Fruit fly (Drosophila melanogaster) whole organism, embryonic: ENCODE measurements around the gene CG1299.

Experiments used
- Ada2b ChIP-seq: fragments of 200-800 bp; sonication (Bioruptor generic); IDR thresholded peaks from 2 replicates; pipeline ENCODE4 v1.3.6; 2022; ENCODE audit warnings: missing biosample characterization, missing genetic modification characterization
- Antp ChIP-seq: fragments of 200-800 bp; sonication (Bioruptor generic); optimal IDR thresholded peaks from 3 replicates; lab custom pipeline; 2016; ENCODE audit warnings: missing biosample characterization, missing genetic modification characterization
- Atf6 ChIP-seq: fragments of 200-800 bp; sonication (Bioruptor generic); IDR thresholded peaks from 2 replicates; pipeline ENCODE4 v1.3.6; 2022; ENCODE audit warnings: missing biosample characterization, missing genetic modification characterization
- Blimp-1 ChIP-seq: fragments of 200-800 bp; sonication (Bioruptor generic); optimal IDR thresholded peaks from 3 replicates; lab custom pipeline; 2018; ENCODE audit warnings: missing biosample characterization, missing genetic modification characterization, mild to moderate bottlenecking, moderate library complexity, missing genetic modification reagents
- CG10209 ChIP-seq: fragments of 200-800 bp; sonication (Bioruptor generic); optimal IDR thresholded peaks from 3 replicates; lab custom pipeline; 2017; ENCODE audit warnings: missing biosample characterization, mild to moderate bottlenecking, missing genetic modification characterization, missing genetic modification reagents
- CG10565 ChIP-seq: fragments of 200-800 bp; sonication (Bioruptor generic); optimal IDR thresholded peaks from 3 replicates; lab custom pipeline; 2016; ENCODE audit warnings: missing biosample characterization, mild to moderate bottlenecking, missing genetic modification characterization
- CG14050 ChIP-seq: fragments of 200-800 bp; sonication (Bioruptor generic); IDR thresholded peaks from 3 replicates; pipeline ENCODE4 v1.3.6; 2022; ENCODE audit warnings: missing biosample characterization, missing genetic modification characterization
- CG14965 ChIP-seq: fragments of 200-800 bp; sonication (Bioruptor generic); optimal IDR thresholded peaks from 2 replicates; lab custom pipeline; 2016; ENCODE audit warnings: missing biosample characterization, missing genetic modification characterization, borderline replicate concordance
- CG15011 ChIP-seq: fragments of 200-800 bp; sonication (Bioruptor generic); optimal IDR thresholded peaks from 3 replicates; lab custom pipeline; 2018; ENCODE audit warnings: missing biosample characterization, mild to moderate bottlenecking, missing genetic modification characterization
- CG15696 ChIP-seq: fragments of 200-800 bp; sonication (Bioruptor generic); optimal IDR thresholded peaks from 2 replicates; lab custom pipeline; 2019; ENCODE audit warnings: missing biosample characterization, mild to moderate bottlenecking, missing genetic modification characterization, moderate library complexity
- CG17568 ChIP-seq: fragments of 200-800 bp; sonication (Bioruptor generic); optimal IDR thresholded peaks from 2 replicates; lab custom pipeline; 2018; ENCODE audit warnings: missing biosample characterization, mild to moderate bottlenecking, missing genetic modification characterization, moderate library complexity
- CG17612 ChIP-seq: fragments of 200-800 bp; sonication (Bioruptor generic); IDR thresholded peaks from 2 replicates; pipeline ENCODE4 v1.3.6; 2022; ENCODE audit warnings: missing biosample characterization, missing genetic modification characterization
- CG18262 ChIP-seq: fragments of 200-800 bp; optimal IDR thresholded peaks from 3 replicates; lab custom pipeline; 2019; ENCODE audit warnings: missing biosample characterization, mild to moderate bottlenecking, missing genetic modification characterization, moderate library complexity
- CG31224 ChIP-seq: fragments of 200-800 bp; sonication (Bioruptor generic); IDR thresholded peaks from 2 replicates; pipeline ENCODE4 v1.3.6; 2022; ENCODE audit warnings: missing biosample characterization, missing genetic modification characterization
- CG3407 ChIP-seq: fragments of 200-800 bp; sonication (Bioruptor generic); optimal IDR thresholded peaks from 2 replicates; lab custom pipeline; 2018; ENCODE audit warnings: missing biosample characterization, mild to moderate bottlenecking, missing genetic modification characterization
- CG34422 ChIP-seq: fragments of 200-800 bp; sonication (Bioruptor generic); IDR thresholded peaks from 3 replicates; pipeline ENCODE4 v1.3.6; 2022; ENCODE audit warnings: missing biosample characterization, missing genetic modification characterization
- CG4424 ChIP-seq: fragments of 200-800 bp; sonication (Bioruptor generic); optimal IDR thresholded peaks from 3 replicates; lab custom pipeline; 2016; ENCODE audit warnings: missing biosample characterization, missing genetic modification characterization
- CG6854 ChIP-seq: fragments of 200-800 bp; sonication (Bioruptor generic); optimal IDR thresholded peaks from 3 replicates; lab custom pipeline; 2017; ENCODE audit warnings: missing biosample characterization, mild to moderate bottlenecking, missing genetic modification characterization
- CG7963 ChIP-seq: fragments of 200-800 bp; sonication (Bioruptor generic); IDR thresholded peaks from 3 replicates; pipeline ENCODE4 v1.3.6; 2022; ENCODE audit warnings: missing biosample characterization, missing genetic modification characterization; ENCODE audit not compliant: partially characterized antibody
- CG7987 ChIP-seq: fragments of 200-800 bp; sonication (Bioruptor generic); optimal IDR thresholded peaks from 2 replicates; lab custom pipeline; 2018; ENCODE audit warnings: missing biosample characterization, mild to moderate bottlenecking, missing genetic modification characterization, moderate library complexity
- CG8089 ChIP-seq: fragments of 200-800 bp; sonication (Bioruptor generic); optimal IDR thresholded peaks from 3 replicates; lab custom pipeline; 2016; ENCODE audit warnings: missing biosample characterization, missing genetic modification characterization
- CG8281 ChIP-seq: fragments of 200-800 bp; sonication (Bioruptor generic); optimal IDR thresholded peaks from 2 replicates; lab custom pipeline; 2018; ENCODE audit warnings: missing biosample characterization, mild to moderate bottlenecking, missing genetic modification characterization, moderate library complexity
- CG9817 ChIP-seq: fragments of 200-800 bp; sonication (Bioruptor generic); optimal IDR thresholded peaks from 2 replicates; lab custom pipeline; 2018; ENCODE audit warnings: missing biosample characterization, mild to moderate bottlenecking, missing genetic modification characterization, moderate library complexity
- CoRest ChIP-seq: fragments of 200-800 bp; sonication (Bioruptor generic); optimal IDR thresholded peaks from 3 replicates; lab custom pipeline; 2018; ENCODE audit warnings: missing biosample characterization, mild to moderate bottlenecking, missing genetic modification characterization, moderate library complexity
- Dll ChIP-seq: fragments of 200-800 bp; sonication (Bioruptor generic); IDR thresholded peaks from 4 replicates; pipeline ENCODE4 v1.3.6; 2022; ENCODE audit warnings: missing biosample characterization, missing genetic modification characterization; ENCODE audit not compliant: partially characterized antibody
- Drgx ChIP-seq: fragments of 200-800 bp; sonication (Bioruptor generic); IDR thresholded peaks from 2 replicates; pipeline ENCODE4 v1.3.6; 2022; ENCODE audit warnings: missing biosample characterization, missing genetic modification characterization
- GATAe ChIP-seq: fragments of 200-800 bp; sonication (Bioruptor generic); conservative IDR thresholded peaks from 2 replicates; pipeline ENCODE4 v1.3.6; 2022; ENCODE audit warnings: missing biosample characterization, missing genetic modification characterization
- Gug ChIP-seq: fragments of 200-800 bp; sonication (Bioruptor generic); IDR thresholded peaks from 4 replicates; pipeline ENCODE4 v1.3.6; 2022; ENCODE audit warnings: missing biosample characterization, missing genetic modification characterization
- HLH3B ChIP-seq: fragments of 200-800 bp; sonication (Bioruptor generic); IDR thresholded peaks from 2 replicates; pipeline ENCODE4 v1.3.6; 2022; ENCODE audit warnings: missing biosample characterization, missing genetic modification characterization
- Lpt ChIP-seq: fragments of >200 bp; optimal IDR thresholded peaks from 2 replicates; lab custom pipeline; 2018; ENCODE audit warnings: missing biosample characterization, missing genetic modification characterization
- NC2β ChIP-seq: fragments of 200-800 bp; sonication (Bioruptor generic); optimal IDR thresholded peaks from 2 replicates; lab custom pipeline; 2016; ENCODE audit warnings: missing biosample characterization, missing genetic modification characterization
- Nf-YB ChIP-seq: fragments of 200-800 bp; sonication (Bioruptor generic); optimal IDR thresholded peaks from 3 replicates; lab custom pipeline; 2019; ENCODE audit warnings: missing biosample characterization, mild to moderate bottlenecking, missing genetic modification characterization, moderate library complexity
- Nf-YC ChIP-seq: fragments of 200-800 bp; optimal IDR thresholded peaks from 3 replicates; lab custom pipeline; 2019; ENCODE audit warnings: missing biosample characterization, mild to moderate bottlenecking, missing genetic modification characterization, moderate library complexity
- Rfx ChIP-seq: fragments of 200-800 bp; sonication (Bioruptor generic); IDR thresholded peaks from 2 replicates; pipeline ENCODE4 v1.3.6; 2022; ENCODE audit warnings: missing biosample characterization, missing genetic modification characterization
- Trl ChIP-seq, 3 experiments: fragments of >200 bp in 2 of 3; fragments of 200-800 bp in 1 of 3; sonication (Bioruptor generic) in 1 of 3; optimal IDR thresholded peaks; 2 replicates in 1 of 3; 3 replicates in 2 of 3; lab custom pipeline; 2016 to 2017; ENCODE audit warnings: missing biosample characterization in 1 of 3, missing genetic modification characterization in 1 of 3
- ab ChIP-seq: fragments of 200-800 bp; sonication (Bioruptor generic); optimal IDR thresholded peaks from 2 replicates; lab custom pipeline; 2016; ENCODE audit warnings: missing biosample characterization, missing genetic modification characterization
- az2 ChIP-seq: fragments of 200-800 bp; sonication (Bioruptor generic); optimal IDR thresholded peaks from 3 replicates; lab custom pipeline; 2016; ENCODE audit warnings: missing biosample characterization, missing genetic modification characterization
- dmrt11E ChIP-seq: fragments of 200-800 bp; sonication (Bioruptor generic); optimal IDR thresholded peaks from 3 replicates; lab custom pipeline; 2018; ENCODE audit warnings: missing biosample characterization, mild to moderate bottlenecking, missing genetic modification characterization, moderate library complexity
- emc ChIP-seq: fragments of 200-800 bp; sonication (Bioruptor generic); optimal IDR thresholded peaks from 2 replicates; lab custom pipeline; 2016; ENCODE audit warnings: missing biosample characterization, missing genetic modification characterization
- ftz-f1 ChIP-seq: fragments of 200-800 bp; sonication (Bioruptor generic); optimal IDR thresholded peaks from 2 replicates; lab custom pipeline; 2016; ENCODE audit warnings: missing biosample characterization, missing genetic modification characterization
- ham ChIP-seq: fragments of 200-800 bp; sonication (Bioruptor generic); IDR thresholded peaks from 2 replicates; pipeline ENCODE4 v1.3.6; 2022; ENCODE audit warnings: missing biosample characterization, missing genetic modification characterization
- jigr1 ChIP-seq: fragments of 200-800 bp; sonication (Bioruptor generic); IDR thresholded peaks from 3 replicates; pipeline ENCODE4 v1.3.6; 2022; ENCODE audit warnings: missing biosample characterization, missing genetic modification characterization
- knrl ChIP-seq: fragments of 200-800 bp; sonication (Bioruptor generic); IDR thresholded peaks from 3 replicates; pipeline ENCODE4 v1.3.6; 2022; ENCODE audit warnings: missing biosample characterization, missing genetic modification characterization; ENCODE audit not compliant: partially characterized antibody
- lmd ChIP-seq: fragments of 200-800 bp; sonication (Bioruptor generic); IDR thresholded peaks from 2 replicates; pipeline ENCODE4 v1.3.6; 2022; ENCODE audit warnings: missing biosample characterization, missing genetic modification characterization
- pb ChIP-seq: fragments of 200-800 bp; sonication (Bioruptor generic); optimal IDR thresholded peaks from 3 replicates; lab custom pipeline; 2016; ENCODE audit warnings: missing biosample characterization, missing genetic modification characterization
- slp2 ChIP-seq: fragments of 200-800 bp; sonication (Bioruptor generic); optimal IDR thresholded peaks from 2 replicates; lab custom pipeline; 2016; ENCODE audit warnings: missing biosample characterization, missing genetic modification characterization
- stwl ChIP-seq: fragments of 200-800 bp; sonication (Bioruptor generic); optimal IDR thresholded peaks from 3 replicates; lab custom pipeline; 2018; ENCODE audit warnings: missing biosample characterization, mild to moderate bottlenecking, missing genetic modification characterization, moderate library complexity
- usp ChIP-seq: fragments of >200 bp; optimal IDR thresholded peaks from 2 replicates; lab custom pipeline; 2017; ENCODE audit warnings: missing biosample characterization, missing genetic modification characterization
- wor ChIP-seq: fragments of 200-800 bp; sonication (Bioruptor generic); IDR thresholded peaks from 2 replicates; pipeline ENCODE4 v1.3.6; 2022; ENCODE audit warnings: missing biosample characterization, missing genetic modification characterization
- zen ChIP-seq: fragments of 200-800 bp; sonication (Bioruptor generic); optimal IDR thresholded peaks from 3 replicates; lab custom pipeline; 2018; ENCODE audit warnings: missing biosample characterization, mild to moderate bottlenecking, missing genetic modification characterization, moderate library complexity

The CG1299 gene

DNA sequence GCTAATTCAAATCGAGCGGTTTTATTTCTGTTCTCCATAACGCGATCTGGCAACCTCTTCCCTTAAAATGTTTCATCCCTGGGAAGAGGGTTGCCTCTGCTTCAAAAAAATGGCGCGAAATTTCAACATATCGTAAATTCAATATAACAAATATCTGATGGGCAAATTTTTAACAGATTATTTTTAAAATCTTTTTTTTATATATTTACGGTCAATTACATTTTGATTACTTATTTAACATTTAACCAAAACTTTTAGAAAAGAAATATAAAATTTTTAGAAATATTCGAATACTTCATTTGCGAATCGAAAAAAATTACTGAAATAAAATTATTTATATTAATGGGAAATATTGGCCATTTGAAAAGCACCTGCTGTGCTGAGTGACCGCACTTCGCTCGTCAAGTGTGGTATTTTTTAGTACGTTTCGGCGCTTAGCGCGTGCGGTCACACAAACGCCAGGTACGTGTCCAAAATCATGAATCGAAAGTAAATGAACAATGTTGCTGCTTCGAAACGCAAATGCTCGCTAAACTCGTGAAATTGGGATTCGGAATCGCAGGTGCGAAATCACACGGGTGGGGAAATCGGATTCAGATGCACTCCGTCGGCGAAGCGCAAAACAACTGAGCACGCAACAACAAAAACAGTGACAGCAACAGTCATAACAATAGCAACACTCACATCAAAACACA, 21.6 kb downstream of the CG1299 start, which contains the start of gene Ero1L (continued):
- no peak for TF ChIP-seq NC2β (GFP tag; lab: Kevin White, UChicago)
- peak; percentile 34 for TF ChIP-seq CG4424
- TF ChIP-seq emc, result no peak
- no peak for TF ChIP-seq slp2 (GFP tag; lab: Kevin White, UChicago)
- TF ChIP-seq dmrt11E (tag; lab: Kevin White, UChicago), result no peak
- no peak for TF ChIP-seq Lpt (GFP tag; lab: Kevin White, UChicago)
- TF ChIP-seq GATAe (GFP tag; lab: Robert Waterston, UW), result no peak
- TF ChIP-seq wor (GFP tag; lab: Robert Waterston, UW), result no peak
- TF ChIP-seq ab, result no peak
- TF ChIP-seq CG14965 (GFP tag; lab: Kevin White, UChicago), result no peak
- peak; percentile 22; the same call in 1 of the 2 replicates for TF ChIP-seq Drgx (GFP tag; lab: Robert Waterston, UW)
- no peak for TF ChIP-seq Gug (GFP tag; lab: Robert Waterston, UW)
- no peak for TF ChIP-seq Antp (GFP tag; lab: Kevin White, UChicago)
- no peak for TF ChIP-seq CG31224 (GFP tag; lab: Robert Waterston, UW)
- TF ChIP-seq CG7987 (GFP tag; lab: Kevin White, UChicago), result no peak
- no peak for TF ChIP-seq lmd (GFP tag; lab: Robert Waterston, UW)
- peak; percentile 60 for TF ChIP-seq Nf-YC (tag; lab: Kevin White, UChicago)
- peak; percentile 64 for TF ChIP-seq Blimp-1 (GFP tag; lab: Kevin White, UChicago)
- TF ChIP-seq Nf-YB (GFP tag; lab: Kevin White, UChicago), result peak; percentile 9
- TF ChIP-seq Atf6 (GFP tag; lab: Robert Waterston, UW), result no peak
- TF ChIP-seq CG3407 (GFP tag; lab: Kevin White, UChicago), result no peak
- TF ChIP-seq CG9817 (tag; lab: Kevin White, UChicago), result no peak
- TF ChIP-seq CG14050 (GFP tag; lab: Robert Waterston, UW), result no peak
- TF ChIP-seq CG15696 (tag; lab: Kevin White, UChicago), result peak; percentile 41
- no peak for TF ChIP-seq CG10565 (GFP tag; lab: Kevin White, UChicago)
- TF ChIP-seq CG15011, result no peak
- TF ChIP-seq CoRest (tag; lab: Kevin White, UChicago), result peak; percentile 69
- TF ChIP-seq CG6854 (GFP tag; lab: Kevin White, UChicago), result no peak
- no peak for TF ChIP-seq ftz-f1 (GFP tag; lab: Kevin White, UChicago)
- TF ChIP-seq Trl (optimal IDR thresholded peaks at IDR 0.05; lab: Kevin White, UChicago), result no peak
- TF ChIP-seq Trl (GFP tag; optimal IDR thresholded peaks at IDR 0.05; lab: Kevin White, UChicago), result no peak
- no peak for TF ChIP-seq az2 (GFP tag; lab: Kevin White, UChicago)
- TF ChIP-seq stwl (tag; lab: Kevin White, UChicago), result peak; percentile 65
- no peak for TF ChIP-seq pb (GFP tag; lab: Kevin White, UChicago)
- peak; percentile 55 for TF ChIP-seq CG18262 (tag; lab: Kevin White, UChicago)
- no peak for TF ChIP-seq ham (GFP tag; lab: Robert Waterston, UW)
- peak; percentile 38 for TF ChIP-seq Rfx
- no peak for TF ChIP-seq CG17612 (GFP tag; lab: Robert Waterston, UW)
- no peak for TF ChIP-seq CG10209 (GFP tag; lab: Kevin White, UChicago)
- no peak for TF ChIP-seq CG8089 (GFP tag; lab: Kevin White, UChicago)
- peak; percentile 32 for TF ChIP-seq zen (tag; lab: Kevin White, UChicago)
- TF ChIP-seq knrl (GFP tag; lab: Robert Waterston, UW), result 0 out of 3 replicates have a peak, but pooled peaks have one; percentile 47
- TF ChIP-seq CG17568 (GFP tag; lab: Kevin White, UChicago), result no peak
- peak; percentile 41; the same call in 1 of the 4 replicates for TF ChIP-seq Dll (GFP tag; lab: Robert Waterston, UW)
- no peak for TF ChIP-seq Ada2b
- no peak for TF ChIP-seq CG8281 (tag; lab: Kevin White, UChicago)
- TF ChIP-seq usp (GFP tag; lab: Kevin White, UChicago), result no peak
- TF ChIP-seq CG7963 (GFP tag; lab: Robert Waterston, UW), result no peak
- no peak for TF ChIP-seq HLH3B
- peak; percentile 64; the same call in 2 of the 3 replicates for TF ChIP-seq CG34422 (GFP tag; lab: Robert Waterston, UW)
- TF ChIP-seq jigr1 (GFP tag; lab: Robert Waterston, UW), result no peak
